Fruit fly (Drosophila melanogaster): ENCODE results near the gene CG4596.

DNA sequence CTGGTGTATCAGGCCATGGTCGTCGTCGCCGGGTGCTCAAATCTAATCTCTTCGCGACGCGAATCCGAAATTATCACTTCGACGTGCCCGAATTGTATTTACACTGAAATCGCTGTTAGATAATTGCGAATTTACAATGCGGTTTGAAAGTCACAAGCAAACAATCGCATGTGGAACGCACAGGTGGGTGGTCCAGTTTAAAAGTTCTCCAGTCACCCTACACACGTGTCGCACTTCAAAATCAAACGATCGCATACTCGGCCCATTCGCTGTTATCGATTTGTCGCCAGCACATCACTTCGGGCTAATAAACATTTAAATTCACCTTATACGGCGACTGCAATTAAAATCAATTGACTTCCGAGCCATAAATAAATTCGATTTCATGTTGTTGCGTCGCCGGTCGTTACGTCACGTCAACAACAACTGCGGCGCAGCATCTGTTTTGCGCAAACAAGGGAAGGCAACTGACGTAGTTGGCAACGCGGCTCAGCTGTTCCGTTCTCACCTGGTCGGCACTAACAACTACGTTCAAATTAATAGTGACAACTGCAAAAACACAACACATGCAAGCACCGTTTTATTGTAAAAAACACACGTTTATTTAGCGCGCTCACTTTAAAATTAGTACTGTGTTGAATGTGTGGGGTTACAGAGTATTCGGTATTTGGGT lies 9.9 kb upstream of the CG4596 start, which contains the start of gene CG6574:
- TF ChIP-seq CTCF (optimal IDR thresholded peaks at IDR 0.05) (no peak), CG8478 (optimal IDR thresholded peaks at IDR 0.05) (no peak)
